Worm (Caenorhabditis elegans) whole organism, late embryonic: ENCODE measurements around the gene dnj-1.
"Not testable (repeated sequence)": the region's sequence is repeated elsewhere in the genome, so short reads cannot be mapped to it uniquely, and the experiment has no call there.

ENCODE experiments used
- C38D4.7 ChIP-seq: fragments of 200-800 bp; sonication (Bioruptor generic); optimal IDR thresholded peaks from 2 replicates; lab custom pipeline; 2018; ENCODE audit warnings: mild to moderate bottlenecking, missing genetic modification characterization, moderate library complexity, missing compliant biosample characterization
- F13H6.1 ChIP-seq: sonication (generic microtip); optimal IDR thresholded peaks from 2 replicates; lab custom pipeline; 2016; ENCODE audit warnings: missing genetic modification characterization, missing compliant biosample characterization
- K02D7.2 ChIP-seq: sonication (generic microtip); optimal IDR thresholded peaks from 2 replicates; lab custom pipeline; 2017; ENCODE audit warnings: mild to moderate bottlenecking, missing genetic modification characterization, missing compliant biosample characterization
- Y22D7AL.16 ChIP-seq: sonication (generic microtip); optimal IDR thresholded peaks from 2 replicates; lab custom pipeline; 2016; ENCODE audit warnings: missing genetic modification characterization, missing compliant biosample characterization
- ahr-1 ChIP-seq: sonication (generic microtip); optimal IDR thresholded peaks from 2 replicates; lab custom pipeline; 2016; ENCODE audit warnings: missing genetic modification characterization, missing compliant biosample characterization
- ama-1 ChIP-seq: fragments of 150-350 bp; optimal IDR thresholded peaks from 2 replicates; lab custom pipeline; 2014
- ceh-14 ChIP-seq: sonication (generic microtip); optimal IDR thresholded peaks from 2 replicates; lab custom pipeline; 2016; ENCODE audit warnings: missing genotype, missing genetic modification characterization, missing compliant biosample characterization
- ceh-19 ChIP-seq: fragments of 200-800 bp; sonication (Bioruptor generic); optimal IDR thresholded peaks from 2 replicates; lab custom pipeline; 2018; ENCODE audit warnings: mild to moderate bottlenecking, missing genetic modification characterization, missing compliant biosample characterization
- ceh-2 ChIP-seq: sonication (generic microtip); optimal IDR thresholded peaks from 2 replicates; lab custom pipeline; 2016; ENCODE audit warnings: missing genotype, missing genetic modification characterization, missing compliant biosample characterization
- ceh-22 ChIP-seq: sonication (generic microtip); optimal IDR thresholded peaks from 2 replicates; lab custom pipeline; 2017; ENCODE audit warnings: missing biosample characterization, missing genetic modification characterization
- ceh-30 ChIP-seq: fragments of 150-350 bp; optimal IDR thresholded peaks from 2 replicates; lab custom pipeline; 2014; ENCODE audit warnings: missing biosample characterization, missing genetic modification characterization
- ceh-31 ChIP-seq: sonication (generic microtip); optimal IDR thresholded peaks from 2 replicates; lab custom pipeline; 2016; ENCODE audit warnings: missing genetic modification characterization, missing compliant biosample characterization
- ceh-45 ChIP-seq: fragments of 200-800 bp; sonication (Bioruptor generic); IDR thresholded peaks from 2 replicates; pipeline ENCODE4 v1.3.6; 2022; ENCODE audit warnings: missing genetic modification reagents, missing genetic modification characterization, missing compliant biosample characterization
- ceh-6 ChIP-seq: fragments of 200-800 bp; sonication (Bioruptor generic); optimal IDR thresholded peaks from 2 replicates; lab custom pipeline; 2018; ENCODE audit warnings: mild to moderate bottlenecking, missing genetic modification characterization, missing compliant biosample characterization
- che-1 ChIP-seq: sonication (generic microtip); optimal IDR thresholded peaks from 2 replicates; lab custom pipeline; 2016; ENCODE audit warnings: mild to moderate bottlenecking, missing genetic modification characterization, missing compliant biosample characterization
- dmd-4 ChIP-seq: sonication (generic microtip); optimal IDR thresholded peaks from 2 replicates; lab custom pipeline; 2016; ENCODE audit warnings: borderline replicate concordance, missing genetic modification characterization, missing compliant biosample characterization
- dve-1 ChIP-seq: sonication (generic microtip); optimal IDR thresholded peaks from 2 replicates; lab custom pipeline; 2017; ENCODE audit warnings: antibody characterized with exemption, mild to moderate bottlenecking, missing genetic modification characterization, missing compliant biosample characterization
- elt-4 ChIP-seq: sonication (generic microtip); optimal IDR thresholded peaks from 2 replicates; lab custom pipeline; 2016; ENCODE audit warnings: missing genetic modification characterization, missing compliant biosample characterization
- eyg-1 ChIP-seq: sonication (generic microtip); optimal IDR thresholded peaks from 2 replicates; lab custom pipeline; 2016; ENCODE audit warnings: missing genotype, missing genetic modification characterization, missing compliant biosample characterization
- fax-1 ChIP-seq: sonication (generic microtip); optimal IDR thresholded peaks from 2 replicates; lab custom pipeline; 2016; ENCODE audit warnings: missing genotype, missing genetic modification characterization, missing compliant biosample characterization
- fkh-10 ChIP-seq: fragments of 150-350 bp; optimal IDR thresholded peaks from 2 replicates; lab custom pipeline; 2014; ENCODE audit warnings: missing biosample characterization, missing genetic modification reagents, missing genetic modification characterization
- fkh-6 ChIP-seq: sonication (generic microtip); optimal IDR thresholded peaks from 2 replicates; lab custom pipeline; 2016; ENCODE audit warnings: missing genetic modification characterization, missing compliant biosample characterization
- hlh-15 ChIP-seq: sonication (generic microtip); optimal IDR thresholded peaks from 2 replicates; lab custom pipeline; 2016; ENCODE audit warnings: missing genetic modification characterization, missing compliant biosample characterization
- hlh-6 ChIP-seq: sonication (generic microtip); optimal IDR thresholded peaks from 2 replicates; lab custom pipeline; 2016; ENCODE audit warnings: missing genotype, missing genetic modification characterization, missing compliant biosample characterization
- hlh-8 ChIP-seq: sonication (generic microtip); optimal IDR thresholded peaks from 2 replicates; lab custom pipeline; 2016; ENCODE audit warnings: missing genotype, missing genetic modification characterization, missing compliant biosample characterization
- lin-11 ChIP-seq: fragments of 200-800 bp; sonication (Bioruptor generic); optimal IDR thresholded peaks from 2 replicates; lab custom pipeline; 2018; ENCODE audit warnings: mild to moderate bottlenecking, missing genetic modification characterization, missing compliant biosample characterization
- madf-2 ChIP-seq: sonication (generic microtip); optimal IDR thresholded peaks from 2 replicates; lab custom pipeline; 2017; ENCODE audit warnings: missing genetic modification characterization, missing compliant biosample characterization
- mec-3 ChIP-seq: sonication (generic microtip); optimal IDR thresholded peaks from 2 replicates; lab custom pipeline; 2016; ENCODE audit warnings: borderline replicate concordance, missing genetic modification characterization, missing compliant biosample characterization
- nhr-11 ChIP-seq: fragments of 150-350 bp; optimal IDR thresholded peaks from 2 replicates; lab custom pipeline; 2014; ENCODE audit warnings: missing biosample characterization, missing genetic modification characterization
- nhr-232 ChIP-seq: sonication (generic microtip); optimal IDR thresholded peaks from 2 replicates; lab custom pipeline; 2016; ENCODE audit warnings: missing genetic modification characterization, missing compliant biosample characterization
- pag-3 ChIP-seq: sonication (generic microtip); optimal IDR thresholded peaks from 2 replicates; lab custom pipeline; 2016; ENCODE audit warnings: missing compliant biosample characterization, missing genetic modification characterization, borderline replicate concordance
- pat-9 ChIP-seq: fragments of 200-800 bp; sonication (Bioruptor generic); optimal IDR thresholded peaks from 2 replicates; lab custom pipeline; 2018; ENCODE audit warnings: mild to moderate bottlenecking, missing genetic modification characterization, moderate library complexity, missing compliant biosample characterization
- pros-1 ChIP-seq: fragments of 150-350 bp; optimal IDR thresholded peaks from 2 replicates; lab custom pipeline; 2014; ENCODE audit warnings: missing biosample characterization, missing genetic modification reagents, missing genetic modification characterization
- ref-2 ChIP-seq: sonication (generic microtip); optimal IDR thresholded peaks from 2 replicates; lab custom pipeline; 2016; ENCODE audit warnings: missing genetic modification characterization, missing compliant biosample characterization
- syd-9 ChIP-seq: sonication (generic microtip); optimal IDR thresholded peaks from 2 replicates; lab custom pipeline; 2016; ENCODE audit warnings: mild to moderate bottlenecking, missing genetic modification characterization, moderate library complexity, missing compliant biosample characterization
- unc-86 ChIP-seq: sonication (generic microtip); optimal IDR thresholded peaks from 2 replicates; lab custom pipeline; 2016; ENCODE audit warnings: missing genetic modification characterization, missing compliant biosample characterization
- ztf-16 ChIP-seq: sonication (generic microtip); optimal IDR thresholded peaks from 2 replicates; lab custom pipeline; 2017; ENCODE audit warnings: missing genetic modification characterization, missing compliant biosample characterization

The dnj-1 gene

ce11 chrIV:11261535-11261934 is 37.3 kb upstream of the dnj-1 start, which contains the start of gene F54D1.1:
Gene F54D1.1 (plus strand): TSS chrIV:11261835.
- TF ChIP-seq pat-9 (tag; lab: Kevin White, UChicago) (no peak), unc-86 (tag; lab: Kevin White, UChicago) (no peak), fax-1 (no peak), elt-4 (no peak), ref-2 (tag; lab: Kevin White, UChicago) (no peak), mec-3 (tag; lab: Kevin White, UChicago) (no peak), ama-1 (lab: Kevin White, UChicago) (no peak), ceh-45 (GFP tag; lab: Robert Waterston, UW) (no peak), Y22D7AL.16 (no peak), ahr-1 (tag; lab: Kevin White, UChicago) (no peak)

- not testable (repeated sequence) for TF ChIP-seq unc-86, hlh-8, ceh-14 (tag; lab: Kevin White, UChicago)
These were observed 35.7 kb upstream of the dnj-1 start, which contains the start of gene col-126 for ce11 chrIV:11263101-11263500. Gene col-126 (plus strand): TSS chrIV:11263401.

- TF ChIP-seq pat-9 (tag; lab: Kevin White, UChicago) (no peak), madf-2 (tag; lab: Kevin White, UChicago) (no peak), C38D4.7 (GFP tag; lab: Kevin White, UChicago) (no peak), F13H6.1 (no peak), fkh-10 (GFP tag; lab: Kevin White, UChicago) (no peak), hlh-6 (tag; lab: Kevin White, UChicago) (no peak), fkh-6 (no peak), ceh-31 (tag; lab: Kevin White, UChicago) (no peak), nhr-11 (tag; lab: Kevin White, UChicago) (no peak), dmd-4 (tag; lab: Kevin White, UChicago) (no peak), ceh-22 (tag; lab: Kevin White, UChicago) (no peak), ztf-16 (tag; lab: Kevin White, UChicago) (no peak), ceh-6 (GFP tag; lab: Kevin White, UChicago) (no peak), dve-1 (no peak)
These were observed 32.7 kb upstream of the dnj-1 start, which contains the start of gene col-127 for ce11 chrIV:11266090-11266489. Gene col-127 (minus strand): TSS chrIV:11266190.

ce11 chrIV:11269483-11269882 is 29.4 kb upstream of the dnj-1 start:
- TF ChIP-seq hlh-15 (tag; lab: Kevin White, UChicago), result no peak
- no peak for TF ChIP-seq fkh-10 (GFP tag; lab: Kevin White, UChicago)

ce11 chrIV:11271262-11271661 is 27.6 kb upstream of the dnj-1 start, which contains the start of gene nhr-7:
Gene nhr-7 (minus strand): TSS chrIV:11271362.
- TF ChIP-seq K02D7.2 (tag; lab: Kevin White, UChicago) (no peak), ceh-45 (GFP tag; lab: Robert Waterston, UW) (no peak), ceh-30 (tag; lab: Kevin White, UChicago) (no peak), ceh-2 (no peak), lin-11 (tag; lab: Kevin White, UChicago) (no peak), pag-3 (tag; lab: Kevin White, UChicago) (no peak), ceh-19 (GFP tag; lab: Kevin White, UChicago) (no peak), pat-9 (tag; lab: Kevin White, UChicago) (no peak), nhr-232 (no peak), che-1 (tag; lab: Kevin White, UChicago) (no peak), syd-9 (tag; lab: Kevin White, UChicago) (no peak), pros-1 (tag; lab: Kevin White, UChicago) (no peak), eyg-1 (no peak)
